Worm (Caenorhabditis elegans): ENCODE data around the gene immt-2.

immt-2 gene

DNA sequence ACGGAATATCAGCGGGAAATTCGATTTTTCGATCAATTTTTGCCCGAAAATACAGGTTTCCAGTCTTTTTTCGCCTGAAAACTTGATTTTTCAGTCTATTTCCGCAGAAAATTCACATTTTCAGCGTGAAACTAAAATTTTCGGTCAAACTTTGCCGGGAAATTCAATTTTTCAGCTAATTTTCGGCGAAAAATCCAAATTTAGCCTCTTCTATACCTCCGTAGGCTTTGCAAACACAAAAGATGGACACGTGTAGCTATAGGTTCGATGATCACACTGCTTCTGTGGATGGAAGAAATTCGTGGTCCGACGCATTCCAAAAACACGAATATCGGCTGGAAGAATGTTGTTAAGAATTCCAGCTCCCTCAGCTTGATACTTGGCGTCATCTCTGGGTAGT is 5.0 kb downstream of the immt-2 start:
- no peak for TF ChIP-seq ceh-34 (tag; optimal IDR thresholded peaks at IDR 0.05)
- no peak for TF ChIP-seq gmeb-2 (tag; optimal IDR thresholded peaks at IDR 0.05)
- TF ChIP-seq syd-9 (tag; optimal IDR thresholded peaks at IDR 0.05): no peak
- no peak for TF ChIP-seq T23F11.4 (GFP tag; optimal IDR thresholded peaks at IDR 0.05)
- TF ChIP-seq ceh-24 (tag; optimal IDR thresholded peaks at IDR 0.05): no peak
- TF ChIP-seq nhr-232 (tag; optimal IDR thresholded peaks at IDR 0.05): no peak
- TF ChIP-seq ceh-2 (tag; optimal IDR thresholded peaks at IDR 0.05): no peak
- no peak for TF ChIP-seq ttx-3 (tag; optimal IDR thresholded peaks at IDR 0.05)
- TF ChIP-seq che-1 (tag; optimal IDR thresholded peaks at IDR 0.05): no peak

DNA sequence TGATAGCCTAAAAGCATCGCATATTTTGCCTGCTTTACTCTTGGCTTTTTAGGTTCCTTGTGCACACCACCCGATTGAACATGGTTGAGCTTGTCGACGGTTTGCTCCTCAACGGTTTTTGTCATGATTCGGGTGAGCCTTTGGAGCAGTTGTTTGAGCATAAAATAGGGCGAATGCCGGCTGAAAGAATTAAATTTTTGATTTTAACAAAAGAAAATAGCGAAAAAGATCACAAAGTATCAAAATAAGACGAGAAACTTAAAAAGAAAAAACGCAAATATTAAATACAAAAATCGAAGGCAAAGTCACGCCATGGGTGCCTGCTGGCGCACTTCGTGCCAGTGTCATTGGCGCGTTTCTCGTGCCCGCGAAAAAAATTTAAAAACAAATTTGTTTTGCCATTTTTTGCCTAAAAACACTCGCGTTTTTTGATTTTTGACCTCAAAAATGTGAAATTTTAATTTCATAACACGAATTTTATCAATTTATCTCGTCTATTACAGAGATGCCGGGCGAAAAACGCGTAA is 5.8 kb downstream of the immt-2 start, which contains the start of the genes ctps-1 and pus-1:
Gene ctps-1, plus strand, starts transcription at position 51 of the 527 bp plus-strand sequence.
Gene pus-1, minus strand, starts transcription at position 125 of the 527 bp plus-strand sequence.
- TF ChIP-seq F13H6.1 (tag; optimal IDR thresholded peaks at IDR 0.05): no peak
- peak; percentile 45 for TF ChIP-seq nfya-1 (tag; optimal IDR thresholded peaks at IDR 0.05)

DNA sequence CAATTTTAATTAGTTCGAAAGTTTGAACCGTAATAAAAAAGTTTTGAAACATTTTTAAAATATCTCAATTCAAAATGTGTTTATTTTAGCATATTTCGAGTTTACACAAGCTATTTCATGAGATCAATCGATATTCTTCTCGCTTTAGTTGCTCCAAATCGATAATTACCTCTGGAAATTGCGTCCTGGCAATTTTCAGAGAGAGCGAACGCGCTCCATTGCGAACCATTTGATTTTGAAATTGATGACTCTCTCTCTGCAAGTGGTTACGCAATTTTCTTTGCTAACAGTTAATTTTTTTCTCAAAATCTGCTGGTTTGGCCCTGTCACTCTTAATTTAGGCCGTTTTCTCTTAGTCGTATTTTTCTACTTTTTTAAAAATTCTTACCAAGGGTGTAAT is 11.4 kb downstream of the immt-2 start:
- TF ChIP-seq ama-1 (optimal IDR thresholded peaks at IDR 0.05) (no peak), F13H6.1 (tag; optimal IDR thresholded peaks at IDR 0.05) (no peak), ref-2 (tag; optimal IDR thresholded peaks at IDR 0.05) (no peak)

DNA sequence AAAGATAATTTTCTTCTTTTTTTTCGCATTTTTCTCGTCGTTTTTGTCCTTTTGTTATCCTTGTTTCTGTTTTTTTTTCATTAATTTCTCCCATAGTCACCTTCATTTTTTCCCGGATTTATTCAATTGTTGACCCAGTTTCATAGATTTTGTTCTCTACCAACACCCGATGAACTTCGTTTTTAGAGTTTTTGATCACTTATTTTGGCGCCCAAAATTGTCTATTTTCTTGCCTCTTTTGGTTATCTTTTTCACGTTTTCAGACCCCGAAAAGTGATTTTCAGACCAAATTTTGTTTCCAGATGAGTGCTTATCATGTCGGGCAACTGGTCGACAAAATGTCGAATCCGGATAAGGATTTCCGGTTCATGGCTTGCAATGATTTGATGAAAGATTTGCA is 13.5 kb downstream of the immt-2 start, which contains the start of gene cand-1:
Gene cand-1, plus strand, starts transcription at position 301 of the 400 bp plus-strand sequence.
- TF ChIP-seq dmd-4 (tag; optimal IDR thresholded peaks at IDR 0.05; ENCODE audit: borderline replicate concordance): no peak

DNA sequence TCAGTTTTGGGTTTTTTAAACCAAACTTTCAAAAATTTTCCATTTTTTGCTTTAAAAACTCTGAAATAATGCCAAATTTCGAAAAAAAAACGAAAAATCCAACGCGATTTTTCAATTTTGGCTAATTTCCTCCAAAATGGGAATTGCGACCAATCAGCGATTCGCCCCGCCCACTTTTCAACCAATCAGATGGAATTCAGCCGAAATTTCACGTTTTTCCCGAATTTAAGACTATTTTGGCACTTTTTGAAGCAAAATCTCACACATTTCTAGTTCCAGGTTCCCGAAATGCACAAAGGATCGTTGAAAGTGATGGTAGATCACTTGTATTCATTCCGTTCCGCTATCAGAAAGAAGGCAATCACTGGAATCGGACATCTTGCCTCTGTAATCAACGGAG is 15.7 kb downstream of the immt-2 start:
- TF ChIP-seq unc-86 (tag; optimal IDR thresholded peaks at IDR 0.05): no peak
- TF ChIP-seq hlh-6 (tag; optimal IDR thresholded peaks at IDR 0.05): no peak
- TF ChIP-seq ama-1 (optimal IDR thresholded peaks at IDR 0.05): no peak
- TF ChIP-seq eyg-1 (tag; optimal IDR thresholded peaks at IDR 0.05): no peak
- TF ChIP-seq elt-2 (tag; optimal IDR thresholded peaks at IDR 0.05): no peak
- TF ChIP-seq pqm-1 (tag; optimal IDR thresholded peaks at IDR 0.05): no peak
- TF ChIP-seq hlh-13 (GFP tag; optimal IDR thresholded peaks at IDR 0.05): no peak
- no peak for TF ChIP-seq pha-4 (tag; optimal IDR thresholded peaks at IDR 0.05)
- peak; percentile 60 for TF ChIP-seq nfya-1 (tag; optimal IDR thresholded peaks at IDR 0.05)

DNA sequence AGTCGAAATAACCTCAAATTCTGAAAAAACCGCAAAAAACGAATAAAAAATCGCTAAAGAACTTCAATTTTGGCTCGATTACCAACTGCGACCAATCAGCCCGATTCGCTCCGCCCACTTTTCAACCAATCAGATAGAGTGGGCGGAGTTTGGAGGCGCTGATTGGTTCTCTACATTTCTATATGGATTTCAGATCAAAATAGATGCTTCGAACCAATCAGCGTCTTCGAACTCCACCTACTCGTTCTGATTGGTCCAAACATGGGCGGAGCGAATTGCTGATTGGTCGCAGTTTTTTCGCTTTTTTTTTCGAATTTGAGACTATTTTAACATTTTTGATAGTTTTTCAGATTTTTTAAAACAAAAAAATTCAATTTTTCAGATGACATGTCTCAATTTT is 19.1 kb downstream of the immt-2 start:
- TF ChIP-seq unc-86 (tag; optimal IDR thresholded peaks at IDR 0.05): no peak
- TF ChIP-seq nfya-1 (tag; optimal IDR thresholded peaks at IDR 0.05): peak; percentile 94

DNA sequence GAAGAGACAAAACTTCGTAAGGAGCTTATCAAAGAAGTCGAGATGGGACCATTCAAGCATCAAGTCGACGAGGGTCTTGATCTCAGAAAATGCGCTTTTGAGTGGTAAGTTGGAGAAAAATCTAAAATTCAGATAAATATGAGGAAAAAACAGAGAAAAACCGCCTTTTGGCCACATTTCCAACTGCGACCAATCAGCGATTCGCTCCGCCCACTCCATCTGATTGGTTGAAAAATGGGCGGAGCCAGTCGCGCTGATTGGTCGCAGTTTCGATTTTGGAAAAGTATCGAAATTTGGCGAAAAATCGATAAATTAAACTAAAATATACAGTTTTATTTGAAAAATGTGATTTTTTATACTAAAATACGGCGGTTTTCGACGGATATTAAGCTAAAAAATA is 22.8 kb downstream of the immt-2 start:
- TF ChIP-seq nfya-1 (tag; optimal IDR thresholded peaks at IDR 0.05) (peak; percentile 83), T23F11.4 (GFP tag; optimal IDR thresholded peaks at IDR 0.05) (no peak)

DNA sequence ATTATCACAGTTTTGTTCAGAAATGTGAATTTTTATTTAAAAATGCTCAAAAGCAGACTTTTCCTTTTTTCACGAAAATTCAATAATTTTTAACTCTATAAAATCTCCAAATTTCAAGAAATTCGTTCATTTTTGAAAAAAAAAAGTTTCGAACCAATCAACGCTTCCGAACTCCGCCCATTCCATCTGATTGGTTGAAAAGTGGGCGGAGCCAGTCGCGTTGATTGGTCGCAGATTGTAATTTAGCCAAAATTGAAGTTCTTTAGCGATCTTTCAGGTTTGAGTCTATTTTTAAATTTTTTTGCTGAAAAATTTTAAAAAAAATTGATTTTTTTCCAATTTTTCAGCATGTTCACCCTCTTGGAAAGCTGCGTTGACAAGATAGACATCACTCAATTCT is 23.3 kb downstream of the immt-2 start:
- TF ChIP-seq ceh-2 (tag; optimal IDR thresholded peaks at IDR 0.05): no peak
- peak; percentile 95 for TF ChIP-seq nfya-1 (tag; optimal IDR thresholded peaks at IDR 0.05)
- TF ChIP-seq nhr-11 (tag; optimal IDR thresholded peaks at IDR 0.05): no peak
- TF ChIP-seq ref-2 (tag; optimal IDR thresholded peaks at IDR 0.05): no peak

DNA sequence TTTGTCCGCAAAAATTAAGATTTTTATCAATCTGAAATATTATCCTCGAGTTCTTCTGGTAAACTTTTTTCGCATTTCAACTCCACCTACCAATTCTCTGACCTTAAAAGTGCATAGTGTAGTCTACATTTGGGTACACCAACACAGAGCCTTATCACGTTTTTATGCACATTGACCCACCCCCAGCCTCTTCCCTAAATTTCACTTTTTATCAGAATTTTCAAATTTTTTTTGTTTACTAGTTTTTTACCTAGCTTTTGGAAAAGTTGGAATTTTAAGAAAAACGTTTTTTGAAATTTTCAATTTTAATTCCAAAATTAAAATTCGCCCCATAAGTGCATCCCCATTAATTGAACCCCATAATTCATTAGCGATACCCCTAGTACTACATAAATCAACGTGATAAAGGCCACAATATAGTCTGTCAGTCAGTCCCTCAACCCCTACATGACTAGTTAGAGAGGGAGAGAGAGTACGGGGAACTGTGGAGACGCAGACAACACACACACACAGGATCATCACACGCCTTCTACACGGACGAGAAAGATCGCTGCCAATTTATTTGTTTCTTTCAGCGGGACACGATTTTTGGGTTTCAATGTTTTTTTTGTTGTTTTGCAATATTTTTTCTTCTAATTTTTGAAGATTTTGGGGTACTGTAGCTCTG is 25.6 kb downstream of the immt-2 start:
- TF ChIP-seq unc-3 (GFP tag; conservative IDR thresholded peaks at IDR 0.05): no peak
- TF ChIP-seq unc-3 (tag; optimal IDR thresholded peaks at IDR 0.05): no peak
- peak; percentile 35 for TF ChIP-seq elt-2 (tag; optimal IDR thresholded peaks at IDR 0.05)

Measured in whole organism, late embryonic.